Worm (Caenorhabditis elegans): ENCODE results near the gene Y4C6B.7.
A peak's percentile ranks its signal among the peaks of the same experiment; 100 is the strongest.
"Not testable (repeated sequence)": the region's sequence is repeated elsewhere in the genome, so short reads cannot be mapped to it uniquely, and the experiment has no call there.

The Y4C6B.7 gene

DNA sequence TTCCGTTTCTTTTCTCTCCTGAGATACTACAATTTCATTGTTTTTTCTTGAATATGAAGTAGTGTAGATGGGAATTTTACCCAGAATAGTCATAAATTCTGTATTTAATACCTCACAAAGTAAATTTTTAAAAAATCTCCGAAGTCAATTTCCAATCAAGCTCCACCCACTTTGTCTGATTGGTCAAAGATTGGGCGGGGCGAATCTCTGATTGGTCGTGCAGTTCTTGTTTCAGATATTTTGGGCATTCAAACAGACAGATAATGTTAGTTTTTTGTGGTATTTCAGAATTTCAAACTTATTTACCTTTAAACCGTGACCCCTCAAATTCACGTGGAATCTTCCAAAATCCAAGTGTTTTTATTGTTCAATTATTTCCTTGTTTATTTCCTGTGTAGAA is 7.3 kb upstream of the Y4C6B.7 start, which contains the start of gene F41H10.5:
TSS of gene F41H10.5 (plus strand) at position 375 of the 400 bp plus-strand sequence.
- TF ChIP-seq F13C5.2 (tag; optimal IDR thresholded peaks at IDR 0.05): no peak
- TF ChIP-seq tbx-11 (GFP tag; IDR thresholded peaks at IDR 0.05): no peak
- TF ChIP-seq scrt-1 (GFP tag; IDR thresholded peaks at IDR 0.05): no peak
- no peak for TF ChIP-seq aly-1 (tag; optimal IDR thresholded peaks at IDR 0.05)

DNA sequence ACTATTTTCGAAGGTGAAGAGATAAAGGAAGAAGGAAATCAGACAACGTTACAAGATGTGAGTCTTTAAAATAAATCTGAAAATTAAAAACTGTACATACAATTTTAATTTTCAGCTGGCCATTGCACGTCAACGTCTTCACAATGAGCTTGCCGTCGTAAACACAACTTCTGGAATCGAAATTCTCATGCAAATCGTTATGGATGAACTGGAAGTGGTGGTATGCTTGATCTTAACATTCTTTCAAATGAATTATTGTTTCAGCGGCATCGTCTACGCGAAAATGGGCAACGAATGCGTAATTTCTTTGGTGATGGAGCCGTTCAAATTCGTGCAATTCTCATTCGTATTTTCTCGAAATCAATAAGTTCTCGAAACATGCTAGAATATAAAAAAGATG is 1.3 kb upstream of the Y4C6B.7 start:
- TF ChIP-seq hmbx-1 (tag; optimal IDR thresholded peaks at IDR 0.05): no peak
- TF ChIP-seq aly-1 (tag; optimal IDR thresholded peaks at IDR 0.05): no peak
- no peak for TF ChIP-seq B0310.2 (tag; optimal IDR thresholded peaks at IDR 0.05)
- TF ChIP-seq tra-4 (tag; optimal IDR thresholded peaks at IDR 0.05): no peak
- TF ChIP-seq sea-1 (GFP tag; conservative IDR thresholded peaks at IDR 0.05): no peak
- TF ChIP-seq tbx-11 (GFP tag; IDR thresholded peaks at IDR 0.05): no peak
- no peak for TF ChIP-seq ama-1 (optimal IDR thresholded peaks at IDR 0.05)

DNA sequence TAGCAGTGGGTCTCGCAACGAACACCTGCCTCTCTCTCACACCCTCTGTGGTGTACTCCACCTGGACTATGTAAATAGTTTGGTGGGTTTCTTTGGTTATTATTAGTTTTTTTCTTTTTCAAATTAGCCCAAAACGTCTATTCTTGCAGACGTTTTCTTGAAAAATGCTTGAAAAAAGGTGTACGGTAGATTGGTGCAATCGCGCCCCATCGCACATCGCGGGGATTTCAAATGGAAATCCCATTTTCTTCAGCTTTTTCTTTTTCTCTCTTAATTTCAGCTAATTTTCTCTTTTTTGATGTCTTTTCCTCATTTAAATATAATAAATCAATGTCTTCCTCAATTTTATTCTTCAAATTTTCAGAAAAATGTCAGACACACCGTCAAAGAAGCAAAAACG is 860 bp upstream of the Y4C6B.7 start, which contains the start of gene Y4C6B.1:
TSS of gene Y4C6B.1 (plus strand) at position 365 of the 400 bp plus-strand sequence.
- TF ChIP-seq tra-4 (tag; optimal IDR thresholded peaks at IDR 0.05) (no peak), pes-1 (GFP tag; IDR thresholded peaks at IDR 0.05) (0 out of 2 replicates have a peak, but pooled peaks have one; percentile 41)

DNA sequence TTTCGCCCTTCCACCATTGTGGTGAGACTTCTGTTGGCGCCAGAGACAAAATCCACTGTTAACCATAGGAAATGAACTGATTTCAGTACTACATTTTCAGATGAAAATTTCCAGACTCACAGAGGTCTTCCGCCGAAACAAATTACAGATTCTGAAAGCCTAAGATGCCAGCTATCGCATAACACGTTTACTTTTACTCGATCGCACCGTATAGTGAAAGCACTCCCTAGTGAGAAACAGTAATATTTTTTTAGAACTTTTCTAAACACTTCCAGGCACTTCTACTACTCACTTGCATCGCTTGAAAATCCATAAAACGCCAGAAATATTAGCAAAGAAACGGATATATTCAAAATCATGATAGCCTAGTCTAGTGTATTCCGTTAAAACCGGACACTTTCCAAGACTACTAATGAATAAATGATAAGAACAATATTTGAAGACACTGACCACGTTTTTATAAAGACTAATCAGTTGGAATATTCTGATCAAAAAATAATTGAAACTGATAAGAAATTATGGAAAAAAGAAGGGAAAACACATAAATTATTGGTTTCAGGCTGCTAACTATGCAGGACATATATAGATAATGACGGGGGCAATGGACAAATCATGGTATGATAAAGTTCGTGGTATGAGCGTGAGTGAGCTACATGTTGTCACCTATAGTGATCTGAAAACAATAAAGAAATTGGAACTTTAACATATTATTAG is 2.6 kb downstream of the Y4C6B.7 start, which contains the start of gene gba-4:
TSS of gene gba-4 (minus strand) at position 418 of the 714 bp plus-strand sequence.
- not testable (repeated sequence) for TF ChIP-seq ceh-13 (GFP tag; optimal IDR thresholded peaks at IDR 0.05); B0310.2 (tag; optimal IDR thresholded peaks at IDR 0.05); sea-1 (GFP tag; conservative IDR thresholded peaks at IDR 0.05)

DNA sequence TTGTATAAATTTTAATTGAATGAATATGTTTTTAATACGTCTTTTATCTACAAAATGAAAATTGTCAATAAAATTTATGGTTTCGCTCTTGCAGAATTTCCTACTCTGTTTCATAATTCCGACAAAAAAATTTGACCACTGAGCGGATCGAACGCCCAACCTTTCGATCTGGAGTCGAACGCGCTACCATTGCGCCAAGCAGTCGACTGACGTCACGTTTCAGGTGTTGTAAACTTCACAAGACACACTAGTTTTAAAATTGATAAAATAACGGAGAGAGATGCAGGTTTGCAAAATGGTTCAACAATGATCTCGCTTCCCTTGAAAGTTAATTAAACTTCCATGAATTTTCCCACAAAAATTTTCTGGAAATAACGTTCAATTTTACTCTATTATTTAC is 9.1 kb downstream of the Y4C6B.7 start:
- no peak for TF ChIP-seq F13C5.2 (tag; optimal IDR thresholded peaks at IDR 0.05)
- TF ChIP-seq ets-7 (tag; optimal IDR thresholded peaks at IDR 0.05): no peak

DNA sequence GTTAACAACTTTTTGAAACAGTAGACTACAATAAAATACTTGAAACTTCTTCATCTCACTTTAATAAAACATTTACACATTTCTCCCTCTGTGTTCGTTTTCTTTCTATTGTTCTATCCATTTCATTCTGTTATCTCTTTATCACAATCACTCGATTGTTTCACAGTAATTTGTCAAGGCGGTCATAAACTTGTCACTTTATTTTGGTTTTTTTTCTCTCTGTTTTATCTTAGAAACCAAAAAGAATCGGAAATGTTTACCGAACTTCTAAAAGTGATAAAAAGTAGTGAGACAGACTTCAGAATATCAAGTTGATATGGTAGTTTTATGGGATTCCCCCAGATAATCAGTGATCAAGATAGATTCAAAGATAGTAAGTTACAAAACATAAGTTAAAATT is 14.0 kb downstream of the Y4C6B.7 start, which contains the start of gene Y4C6B.2:
TSS of gene Y4C6B.2 (plus strand) at position 320 of the 400 bp plus-strand sequence.
- TF ChIP-seq pes-1 (GFP tag; IDR thresholded peaks at IDR 0.05) (no peak), hmg-4 (GFP tag; optimal IDR thresholded peaks at IDR 0.05) (no peak), F13C5.2 (tag; optimal IDR thresholded peaks at IDR 0.05) (no peak), tbx-37 (GFP tag; conservative IDR thresholded peaks at IDR 0.05) (no peak), B0310.2 (tag; optimal IDR thresholded peaks at IDR 0.05) (no peak), hnd-1 (tag; optimal IDR thresholded peaks at IDR 0.05) (no peak), ceh-36 (tag; optimal IDR thresholded peaks at IDR 0.05) (no peak), aly-1 (tag; optimal IDR thresholded peaks at IDR 0.05) (no peak), tbx-11 (GFP tag; IDR thresholded peaks at IDR 0.05) (no peak), sea-1 (GFP tag; conservative IDR thresholded peaks at IDR 0.05) (no peak), hmbx-1 (tag; optimal IDR thresholded peaks at IDR 0.05) (no peak)

DNA sequence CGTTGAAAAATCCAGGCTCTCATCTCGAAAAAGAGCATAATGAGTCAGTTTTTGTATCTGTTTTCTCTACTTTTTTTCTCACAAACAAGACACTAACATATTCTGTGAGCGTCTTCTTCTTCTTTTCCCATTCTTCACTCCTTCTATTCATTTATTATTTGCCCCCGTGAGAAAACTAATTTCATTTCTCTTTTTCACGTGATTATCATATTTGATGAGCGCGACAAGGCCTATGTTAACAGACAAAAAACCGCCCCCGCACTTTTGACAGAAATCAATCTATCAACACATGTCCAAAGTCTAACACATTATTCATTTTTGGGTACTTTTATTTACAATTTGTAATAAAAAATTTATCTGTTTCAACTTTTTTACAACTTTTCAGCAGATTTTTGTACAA is 15.6 kb downstream of the Y4C6B.7 start:
- no peak for TF ChIP-seq tbx-11 (GFP tag; IDR thresholded peaks at IDR 0.05)
- no peak for TF ChIP-seq tbx-37 (GFP tag; conservative IDR thresholded peaks at IDR 0.05)
- no peak for TF ChIP-seq scrt-1 (GFP tag; IDR thresholded peaks at IDR 0.05)
- TF ChIP-seq ceh-13 (GFP tag; optimal IDR thresholded peaks at IDR 0.05): no peak
- TF ChIP-seq sea-1 (GFP tag; conservative IDR thresholded peaks at IDR 0.05): no peak
- TF ChIP-seq pes-1 (GFP tag; IDR thresholded peaks at IDR 0.05): no peak
- TF ChIP-seq flt-1 (GFP tag; IDR thresholded peaks at IDR 0.05): no peak
- no peak for TF ChIP-seq F13C5.2 (tag; optimal IDR thresholded peaks at IDR 0.05)
- no peak for TF ChIP-seq aly-1 (tag; optimal IDR thresholded peaks at IDR 0.05)
- no peak for TF ChIP-seq ceh-36 (tag; optimal IDR thresholded peaks at IDR 0.05)
- no peak for TF ChIP-seq ets-7 (tag; optimal IDR thresholded peaks at IDR 0.05)
- no peak for TF ChIP-seq B0310.2 (tag; optimal IDR thresholded peaks at IDR 0.05)
- no peak for TF ChIP-seq tra-4 (tag; optimal IDR thresholded peaks at IDR 0.05)
- TF ChIP-seq ama-1 (optimal IDR thresholded peaks at IDR 0.05): no peak
- no peak for TF ChIP-seq hnd-1 (tag; optimal IDR thresholded peaks at IDR 0.05)

DNA sequence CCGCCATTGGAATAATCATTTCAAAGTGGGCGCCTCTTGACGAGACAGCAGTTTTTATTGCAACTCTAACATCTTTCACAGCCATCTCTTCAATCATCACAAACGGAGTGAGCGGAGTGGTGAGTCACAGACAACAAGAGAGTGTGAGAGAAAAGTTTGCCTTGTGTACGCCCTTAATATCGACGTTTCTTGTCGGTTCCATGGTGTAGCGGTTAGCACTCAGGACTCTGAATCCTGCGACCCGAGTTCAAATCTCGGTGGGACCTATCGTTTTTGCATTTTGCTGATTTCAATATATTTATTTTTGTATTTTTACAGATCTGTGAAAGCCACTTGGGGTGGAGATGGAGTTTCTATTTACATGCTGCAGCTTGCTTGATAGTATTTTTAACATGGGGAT is 18.7 kb downstream of the Y4C6B.7 start:
- TF ChIP-seq pes-1 (GFP tag; IDR thresholded peaks at IDR 0.05) (peak; percentile 85; the same call in 1 of the 2 replicates), flt-1 (GFP tag; IDR thresholded peaks at IDR 0.05) (0 out of 2 replicates have a peak, but pooled peaks have one; percentile 66), tra-4 (tag; optimal IDR thresholded peaks at IDR 0.05) (no peak), hmbx-1 (tag; optimal IDR thresholded peaks at IDR 0.05) (no peak), hnd-1 (tag; optimal IDR thresholded peaks at IDR 0.05) (peak; percentile 57), scrt-1 (GFP tag; IDR thresholded peaks at IDR 0.05) (no peak; the same call in none of the 2 replicates), hmg-4 (GFP tag; optimal IDR thresholded peaks at IDR 0.05) (no peak), ceh-13 (GFP tag; optimal IDR thresholded peaks at IDR 0.05) (no peak), B0310.2 (tag; optimal IDR thresholded peaks at IDR 0.05) (peak; percentile 6), aly-1 (tag; optimal IDR thresholded peaks at IDR 0.05) (no peak), sea-1 (GFP tag; conservative IDR thresholded peaks at IDR 0.05) (no peak), ets-7 (tag; optimal IDR thresholded peaks at IDR 0.05) (peak; percentile 19), F13C5.2 (tag; optimal IDR thresholded peaks at IDR 0.05) (peak; percentile 65), ama-1 (optimal IDR thresholded peaks at IDR 0.05) (no peak), tbx-11 (GFP tag; IDR thresholded peaks at IDR 0.05) (peak; percentile 72), tbx-37 (GFP tag; conservative IDR thresholded peaks at IDR 0.05) (peak; percentile 57; the same call in 1 of the 2 replicates), ceh-36 (tag; optimal IDR thresholded peaks at IDR 0.05) (no peak)
